Worm (Caenorhabditis elegans) whole organism, mixed stage, embryonic: ENCODE results near the gene F13E9.11.

Source experiments
- blmp-1 ChIP-seq: fragments of 150-350 bp; optimal IDR thresholded peaks from 2 replicates; lab custom pipeline; 2014; ENCODE audit warnings: missing biosample characterization, missing genetic modification characterization
- elt-1 ChIP-seq: sonication (generic microtip); optimal IDR thresholded peaks from 2 replicates; lab custom pipeline; 2017; ENCODE audit warnings: missing genetic modification characterization, mild to moderate bottlenecking, missing compliant biosample characterization, antibody characterized with exemption, moderate library complexity, borderline replicate concordance; ENCODE audit not compliant: insufficient read depth
- lin-13 ChIP-seq: fragments of 150-350 bp; optimal IDR thresholded peaks from 2 replicates; lab custom pipeline; 2014; ENCODE audit warnings: missing biosample characterization, missing genetic modification characterization
- mab-5 ChIP-seq: fragments of 150-350 bp; optimal IDR thresholded peaks from 2 replicates; lab custom pipeline; 2014; ENCODE audit warnings: missing biosample characterization, missing genetic modification characterization
- mep-1 ChIP-seq: fragments of 150-350 bp; optimal IDR thresholded peaks from 2 replicates; lab custom pipeline; 2017; ENCODE audit warnings: missing biosample characterization, missing genetic modification reagents, missing genetic modification characterization, inconsistent platforms
- pha-4 ChIP-seq: fragments of 150-350 bp; optimal IDR thresholded peaks from 2 replicates; lab custom pipeline; 2018; ENCODE audit warnings: missing biosample characterization, missing genetic modification reagents, missing genetic modification characterization
- snpc-4 ChIP-seq: fragments of 150-350 bp; optimal IDR thresholded peaks from 2 replicates; lab custom pipeline; 2014; ENCODE audit warnings: missing biosample characterization, missing genetic modification characterization
- unc-120 ChIP-seq: sonication (generic microtip); optimal IDR thresholded peaks from 2 replicates; lab custom pipeline; 2017; ENCODE audit warnings: missing genetic modification characterization, missing compliant biosample characterization; ENCODE audit not compliant: poor library complexity, severe bottlenecking
- unc-62 ChIP-seq: fragments of 150-350 bp; optimal IDR thresholded peaks from 2 replicates; lab custom pipeline; 2014; ENCODE audit warnings: missing biosample characterization, missing genetic modification reagents, missing genetic modification characterization
- ztf-11 ChIP-seq: fragments of 150-350 bp; optimal IDR thresholded peaks from 2 replicates; lab custom pipeline; 2014; ENCODE audit warnings: missing biosample characterization, missing genetic modification characterization

DNA sequence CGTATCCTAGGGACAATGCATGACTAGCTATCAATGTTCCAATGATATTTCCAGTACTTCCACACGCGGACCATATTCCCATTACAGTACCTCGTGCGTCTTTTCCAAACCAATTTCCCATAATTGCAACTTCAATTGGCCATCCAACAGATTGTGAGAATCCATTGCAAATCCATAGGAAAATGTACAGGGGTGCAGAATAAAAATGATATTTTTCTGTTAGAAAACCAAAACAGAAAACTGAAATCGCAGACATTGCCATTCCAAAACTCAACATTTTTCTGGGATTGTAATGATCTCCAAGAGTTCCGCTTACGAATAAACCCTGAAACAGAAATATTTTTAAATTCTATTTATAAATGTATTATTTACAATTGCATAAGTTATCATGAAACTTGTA, 17.8 kb downstream of the F13E9.11 start:
- TF ChIP-seq unc-62 (GFP tag; lab: Kevin White, UChicago) (no peak), unc-120 (tag; lab: Kevin White, UChicago) (no peak), ztf-11 (tag; lab: Kevin White, UChicago) (no peak), lin-13 (no peak), snpc-4 (tag; lab: Kevin White, UChicago) (no peak), pha-4 (tag; lab: Kevin White, UChicago) (no peak), blmp-1 (tag; lab: Kevin White, UChicago) (no peak), elt-1 (no peak), mab-5 (no peak), mep-1 (tag; lab: Kevin White, UChicago) (no peak)
